Fruit fly (Drosophila melanogaster) whole organism, embryonic: ENCODE results near the gene DCTN1-p150.

Experiments used
- ATbp ChIP-seq: fragments of 200-800 bp; sonication (Bioruptor generic); optimal IDR thresholded peaks from 2 replicates; lab custom pipeline; 2017; ENCODE audit warnings: missing biosample characterization, mild to moderate bottlenecking, missing genetic modification characterization, missing genetic modification reagents
- Awh ChIP-seq: fragments of 200-800 bp; sonication (Bioruptor generic); IDR thresholded peaks from 2 replicates; pipeline ENCODE4, ENCODE4 v1.3.6; 2022; ENCODE audit warnings: missing biosample characterization, missing genetic modification characterization
- BEAF-32 ChIP-seq: fragments of 200-800 bp; sonication (Bioruptor generic); optimal IDR thresholded peaks from 3 replicates; lab custom pipeline; 2017; ENCODE audit warnings: missing biosample characterization, missing genetic modification characterization, mild to moderate bottlenecking, moderate library complexity, missing genetic modification reagents
- CG11247 ChIP-seq: fragments of 200-800 bp; sonication (Bioruptor generic); IDR thresholded peaks from 2 replicates; pipeline ENCODE4 v1.3.6; 2022; ENCODE audit warnings: missing biosample characterization, missing genetic modification characterization
- CG11696 ChIP-seq: fragments of 200-800 bp; sonication (Bioruptor generic); IDR thresholded peaks from 2 replicates; pipeline ENCODE4 v1.3.6; 2022; ENCODE audit warnings: missing biosample characterization, missing genetic modification characterization
- CG15514 ChIP-seq: fragments of 200-800 bp; sonication (Bioruptor generic); optimal IDR thresholded peaks from 3 replicates; lab custom pipeline; 2017; ENCODE audit warnings: missing biosample characterization, missing genetic modification characterization, mild to moderate bottlenecking, moderate library complexity, missing genetic modification reagents
- CG1647 ChIP-seq: fragments of 200-800 bp; sonication (Bioruptor generic); optimal IDR thresholded peaks from 3 replicates; lab custom pipeline; 2016; ENCODE audit warnings: missing biosample characterization, missing genetic modification characterization
- CG17829 ChIP-seq: fragments of 200-800 bp; optimal IDR thresholded peaks from 2 replicates; lab custom pipeline; 2019; ENCODE audit warnings: missing biosample characterization, mild to moderate bottlenecking, missing genetic modification characterization, moderate library complexity
- CG2712 ChIP-seq: fragments of 200-800 bp; optimal IDR thresholded peaks from 3 replicates; lab custom pipeline; 2019; ENCODE audit warnings: missing biosample characterization, mild to moderate bottlenecking, missing genetic modification characterization, moderate library complexity
- CG2889 ChIP-seq: fragments of 200-800 bp; sonication (Bioruptor generic); IDR thresholded peaks from 3 replicates; pipeline ENCODE4 v1.3.6; 2022; ENCODE audit warnings: missing biosample characterization, missing genetic modification characterization
- CG31224 ChIP-seq: fragments of 200-800 bp; sonication (Bioruptor generic); IDR thresholded peaks from 2 replicates; pipeline ENCODE4 v1.3.6; 2022; ENCODE audit warnings: missing biosample characterization, missing genetic modification characterization
- CG6272 ChIP-seq: fragments of 200-800 bp; sonication (Bioruptor generic); IDR thresholded peaks from 2 replicates; pipeline ENCODE4 v1.3.6; 2022; ENCODE audit warnings: missing biosample characterization, missing genetic modification characterization
- CG7372 ChIP-seq: fragments of 200-800 bp; sonication (Bioruptor generic); IDR thresholded peaks from 2 replicates; pipeline ENCODE4 v1.3.6; 2022; ENCODE audit warnings: missing biosample characterization, missing genetic modification characterization
- CG7556 ChIP-seq: fragments of 200-800 bp; sonication (Bioruptor generic); optimal IDR thresholded peaks from 2 replicates; lab custom pipeline; 2017; ENCODE audit warnings: missing biosample characterization, mild to moderate bottlenecking, missing genetic modification characterization
- CG7745 ChIP-seq: fragments of 200-800 bp; sonication (Bioruptor generic); optimal IDR thresholded peaks from 2 replicates; lab custom pipeline; 2018; ENCODE audit warnings: missing biosample characterization, mild to moderate bottlenecking, missing genetic modification characterization, moderate library complexity
- CG8089 ChIP-seq: fragments of 200-800 bp; sonication (Bioruptor generic); optimal IDR thresholded peaks from 3 replicates; lab custom pipeline; 2016; ENCODE audit warnings: missing biosample characterization, missing genetic modification characterization
- CG9437 ChIP-seq: fragments of 200-800 bp; sonication (Bioruptor generic); optimal IDR thresholded peaks from 2 replicates; lab custom pipeline; 2018; ENCODE audit warnings: missing biosample characterization, mild to moderate bottlenecking, missing genetic modification characterization
- Dbx ChIP-seq: fragments of 200-800 bp; sonication (Bioruptor generic); IDR thresholded peaks from 3 replicates; pipeline ENCODE4 v1.3.6; 2022; ENCODE audit warnings: missing biosample characterization, missing genetic modification characterization
- Dek ChIP-seq: fragments of 200-800 bp; sonication (Bioruptor generic); optimal IDR thresholded peaks from 3 replicates; lab custom pipeline; 2019; ENCODE audit warnings: missing biosample characterization, mild to moderate bottlenecking, missing genetic modification characterization, moderate library complexity
- E2f2 ChIP-seq: fragments of 200-800 bp; sonication (Bioruptor generic); IDR thresholded peaks from 2 replicates; pipeline ENCODE4 v1.3.6; 2022; ENCODE audit warnings: missing biosample characterization, missing genetic modification characterization
- Ets97D ChIP-seq: fragments of 200-800 bp; sonication (Bioruptor generic); optimal IDR thresholded peaks from 3 replicates; lab custom pipeline; 2016; ENCODE audit warnings: missing biosample characterization, missing genetic modification characterization
- H15 ChIP-seq: fragments of 200-800 bp; sonication (Bioruptor generic); IDR thresholded peaks from 3 replicates; pipeline ENCODE4 v1.3.6; 2022; ENCODE audit warnings: missing biosample characterization, missing genetic modification characterization
- Meics ChIP-seq: fragments of 200-800 bp; sonication (Bioruptor generic); optimal IDR thresholded peaks from 2 replicates; lab custom pipeline; 2017; ENCODE audit warnings: missing biosample characterization, mild to moderate bottlenecking, missing genetic modification characterization
- NfI ChIP-seq: fragments of 200-800 bp; sonication (Bioruptor generic); optimal IDR thresholded peaks from 3 replicates; lab custom pipeline; 2018; ENCODE audit warnings: missing biosample characterization, mild to moderate bottlenecking, missing genetic modification characterization, moderate library complexity
- Opbp ChIP-seq: fragments of 200-800 bp; sonication (Bioruptor generic); IDR thresholded peaks from 3 replicates; pipeline ENCODE4 v1.3.6; 2022; ENCODE audit warnings: missing biosample characterization, missing genetic modification characterization; ENCODE audit not compliant: partially characterized antibody
- Poxn ChIP-seq: fragments of 200-800 bp; sonication (Bioruptor generic); IDR thresholded peaks from 2 replicates; pipeline ENCODE4 v1.3.6; 2022; ENCODE audit warnings: missing biosample characterization, missing genetic modification characterization
- Ptx1 ChIP-seq: fragments of 200-800 bp; sonication (Bioruptor generic); IDR thresholded peaks from 2 replicates; pipeline ENCODE4 v1.3.6; 2022; ENCODE audit warnings: missing biosample characterization, missing genetic modification characterization
- Rfx ChIP-seq: fragments of 200-800 bp; sonication (Bioruptor generic); IDR thresholded peaks from 2 replicates; pipeline ENCODE4 v1.3.6; 2022; ENCODE audit warnings: missing biosample characterization, missing genetic modification characterization
- Ssrp ChIP-seq: fragments of 200-800 bp; sonication (Bioruptor generic); optimal IDR thresholded peaks from 2 replicates; lab custom pipeline; 2018; ENCODE audit warnings: missing biosample characterization, mild to moderate bottlenecking, missing genetic modification characterization, moderate library complexity
- Taf1 ChIP-seq: fragments of 200-800 bp; sonication (Bioruptor generic); IDR thresholded peaks from 2 replicates; pipeline ENCODE4 v1.3.6; 2022; ENCODE audit warnings: missing biosample characterization, missing genetic modification characterization
- abd-A ChIP-seq: fragments of 200-800 bp; sonication (Bioruptor generic); optimal IDR thresholded peaks from 3 replicates; lab custom pipeline; 2019; ENCODE audit warnings: missing biosample characterization, mild to moderate bottlenecking, missing genetic modification characterization, moderate library complexity
- da ChIP-seq: fragments of 200-800 bp; sonication (Bioruptor generic); optimal IDR thresholded peaks from 2 replicates; lab custom pipeline; 2016; ENCODE audit warnings: missing biosample characterization, missing genetic modification characterization
- dm ChIP-seq: fragments of 200-800 bp; sonication (Bioruptor generic); optimal IDR thresholded peaks from 3 replicates; lab custom pipeline; 2016; ENCODE audit warnings: missing biosample characterization, missing genetic modification characterization
- esg ChIP-seq: fragments of 200-800 bp; sonication (Bioruptor generic); conservative IDR thresholded peaks from 2 replicates; pipeline ENCODE4 v1.3.6; 2022; ENCODE audit warnings: missing biosample characterization, missing genetic modification characterization
- fd3F ChIP-seq: fragments of 200-800 bp; sonication (Bioruptor generic); optimal IDR thresholded peaks from 2 replicates; lab custom pipeline; 2018; ENCODE audit warnings: missing biosample characterization, mild to moderate bottlenecking, missing genetic modification characterization, moderate library complexity
- fru ChIP-seq: fragments of >200 bp; optimal IDR thresholded peaks from 2 replicates; lab custom pipeline; 2017
- gem ChIP-seq: fragments of 200-800 bp; sonication (Bioruptor generic); optimal IDR thresholded peaks from 2 replicates; lab custom pipeline; 2019; ENCODE audit warnings: missing biosample characterization, mild to moderate bottlenecking, missing genetic modification characterization, moderate library complexity
- gfzf ChIP-seq: fragments of 200-800 bp; sonication (Bioruptor generic); optimal IDR thresholded peaks from 2 replicates; lab custom pipeline; 2016; ENCODE audit warnings: missing biosample characterization, mild to moderate bottlenecking, missing genetic modification characterization, moderate library complexity
- grn ChIP-seq: fragments of 200-800 bp; sonication (Bioruptor generic); optimal IDR thresholded peaks from 3 replicates; lab custom pipeline; 2017; ENCODE audit warnings: missing biosample characterization, missing genetic modification characterization
- inv ChIP-seq: fragments of 200-800 bp; sonication (Bioruptor generic); IDR thresholded peaks from 2 replicates; pipeline ENCODE4 v1.3.6; 2022; ENCODE audit warnings: missing biosample characterization, missing genetic modification characterization; ENCODE audit not compliant: partially characterized antibody
- jumu ChIP-seq: fragments of 200-800 bp; sonication (Bioruptor generic); optimal IDR thresholded peaks from 3 replicates; lab custom pipeline; 2016; ENCODE audit warnings: missing biosample characterization, missing genetic modification characterization
- lab ChIP-seq: fragments of 200-800 bp; sonication (Bioruptor generic); optimal IDR thresholded peaks from 3 replicates; lab custom pipeline; 2017; ENCODE audit warnings: missing biosample characterization, missing genetic modification characterization, mild to moderate bottlenecking, moderate library complexity, missing genetic modification reagents
- luna ChIP-seq: fragments of 200-800 bp; sonication (Bioruptor generic); optimal IDR thresholded peaks from 2 replicates; lab custom pipeline; 2016; ENCODE audit warnings: missing biosample characterization, missing genetic modification characterization
- pros ChIP-seq: fragments of 200-800 bp; sonication (Bioruptor generic); optimal IDR thresholded peaks from 3 replicates; lab custom pipeline; 2019; ENCODE audit warnings: missing biosample characterization, mild to moderate bottlenecking, missing genetic modification characterization, moderate library complexity
- ro ChIP-seq: fragments of 200-800 bp; sonication (Bioruptor generic); IDR thresholded peaks from 2 replicates; pipeline ENCODE4 v1.3.6; 2022; ENCODE audit warnings: missing biosample characterization, missing genetic modification characterization
- schlank ChIP-seq: fragments of 200-800 bp; sonication (Bioruptor generic); optimal IDR thresholded peaks from 2 replicates; lab custom pipeline; 2018; ENCODE audit warnings: missing biosample characterization, mild to moderate bottlenecking, missing genetic modification characterization
- seq ChIP-seq: fragments of 200-800 bp; sonication (Bioruptor generic); IDR thresholded peaks from 2 replicates; pipeline ENCODE4 v1.3.6; 2022; ENCODE audit warnings: missing biosample characterization, missing genetic modification characterization
- sna ChIP-seq: fragments of 200-800 bp; sonication (Bioruptor generic); IDR thresholded peaks from 2 replicates; pipeline ENCODE4 v1.3.6; 2022; ENCODE audit warnings: missing biosample characterization, missing genetic modification characterization; ENCODE audit not compliant: partially characterized antibody
- trem ChIP-seq: fragments of 200-800 bp; optimal IDR thresholded peaks from 3 replicates; lab custom pipeline; 2019; ENCODE audit warnings: missing biosample characterization, mild to moderate bottlenecking, missing genetic modification characterization, moderate library complexity

Gene DCTN1-p150

dm6 chr3L:13938470-13939150, 9.4 kb downstream of the DCTN1-p150 start (continued):
- TF ChIP-seq Dek (tag; lab: Kevin White, UChicago) (peak; percentile 67), inv (GFP tag; lab: Robert Waterston, UW) (no peak), seq (GFP tag; lab: Robert Waterston, UW) (peak; percentile 66), CG7745 (tag; lab: Kevin White, UChicago) (no peak), CG1647 (GFP tag; lab: Kevin White, UChicago) (peak; percentile 75), ATbp (GFP tag; lab: Kevin White, UChicago) (peak; percentile 75), Opbp (GFP tag; lab: Robert Waterston, UW) (no peak), schlank (tag; lab: Kevin White, UChicago) (peak; percentile 30), BEAF-32 (peak; percentile 25), fru (lab: Kevin White, UChicago) (no peak), Meics (GFP tag; lab: Kevin White, UChicago) (no peak), CG2712 (tag; lab: Kevin White, UChicago) (peak; percentile 91), lab (GFP tag; lab: Kevin White, UChicago) (peak; percentile 84), dm (GFP tag; lab: Kevin White, UChicago) (peak; percentile 77), Taf1 (GFP tag; lab: Robert Waterston, UW) (peak; percentile 47; the same call in 1 of the 2 replicates), jumu (peak; percentile 79), grn (peak; percentile 83), Rfx (GFP tag; lab: Robert Waterston, UW) (no peak), CG2889 (GFP tag; lab: Robert Waterston, UW) (0 out of 3 replicates have a peak, but pooled peaks have one; percentile 35), CG31224 (peak; percentile 72), Awh (GFP tag; lab: Robert Waterston, UW) (0 out of 2 replicates have a peak, but pooled peaks have one; percentile 43), ro (GFP tag; lab: Robert Waterston, UW) (no peak; the same call in 1 of the 2 replicates), CG8089 (peak; percentile 85), sna (GFP tag; lab: Robert Waterston, UW) (no peak), NfI (GFP tag; lab: Kevin White, UChicago) (peak; percentile 88), pros (no peak), gem (tag; lab: Kevin White, UChicago) (peak; percentile 90), Poxn (GFP tag; lab: Robert Waterston, UW) (no peak), CG17829 (peak; percentile 90), trem (tag; lab: Kevin White, UChicago) (peak; percentile 70), CG11247 (peak; percentile 35; the same call in 1 of the 2 replicates), esg (peak; percentile 58), H15 (GFP tag; lab: Robert Waterston, UW) (peak; percentile 63; the same call in 1 of the 3 replicates), Ets97D (peak; percentile 10), luna (peak; percentile 85), Ptx1 (GFP tag; lab: Robert Waterston, UW) (peak; percentile 76), CG11696 (GFP tag; lab: Robert Waterston, UW) (0 out of 2 replicates have a peak, but pooled peaks have one; percentile 19), fd3F (GFP tag; lab: Kevin White, UChicago) (peak; percentile 84), CG9437 (GFP tag; lab: Kevin White, UChicago) (peak; percentile 92), Dbx (GFP tag; lab: Robert Waterston, UW) (peak; percentile 57; the same call in 2 of the 3 replicates), Ssrp (tag; lab: Kevin White, UChicago) (peak; percentile 87), gfzf (GFP tag; lab: Kevin White, UChicago) (no peak), CG7372 (GFP tag; lab: Robert Waterston, UW) (peak; percentile 75), CG15514 (GFP tag; lab: Kevin White, UChicago) (peak; percentile 60), abd-A (tag; lab: Kevin White, UChicago) (no peak), CG6272 (GFP tag; lab: Robert Waterston, UW) (peak; percentile 61), E2f2 (peak; percentile 47), da (GFP tag; lab: Kevin White, UChicago) (peak; percentile 89), CG7556 (GFP tag; lab: Kevin White, UChicago) (peak; percentile 96)
